Comparison of ENCODE assay signal across 3 worm cellular contexts in genomic region chrIV:7754114-7754513, ce11.
TF ChIP-seq lines count a peak whose summit lies in the region.

No protein-coding gene starts in this region.

TF ChIP-seq in whole organism, L4 larva, 104 proteins besides CTCF, POLR2A, EP300 and RAD21:
- peak; percentile 94 for TF ChIP-seq set-16 (GFP tag; IDR thresholded peaks at IDR 0.05; lab: Robert Waterston, UW)
- no peak for TF ChIP-seq ces-1 (GFP tag; optimal IDR thresholded peaks at IDR 0.05; lab: Kevin White, UChicago)
- TF ChIP-seq spr-3 (GFP tag; optimal IDR thresholded peaks at IDR 0.05; lab: Kevin White, UChicago): peak; percentile 28
- no peak for TF ChIP-seq mdt-29 (GFP tag; IDR thresholded peaks at IDR 0.05; lab: Robert Waterston, UW)
- TF ChIP-seq Y48G9A.11 (GFP tag; IDR thresholded peaks at IDR 0.05; lab: Robert Waterston, UW): no peak
- TF ChIP-seq nhr-111 (GFP tag; optimal IDR thresholded peaks at IDR 0.05; lab: Kevin White, UChicago): no peak
- TF ChIP-seq F49E8.2 (tag; optimal IDR thresholded peaks at IDR 0.05; lab: Kevin White, UChicago; ENCODE audit: borderline replicate concordance): no peak
- 0 out of 2 replicates have a peak, but pooled peaks have one; percentile 47 for TF ChIP-seq T26A8.4 (GFP tag; IDR thresholded peaks at IDR 0.05; lab: Robert Waterston, UW)
- no peak for TF ChIP-seq zfp-2 (tag; optimal IDR thresholded peaks at IDR 0.05; lab: Kevin White, UChicago)
- TF ChIP-seq cey-2 (tag; optimal IDR thresholded peaks at IDR 0.05; lab: Kevin White, UChicago; ENCODE audit: borderline replicate concordance, insufficient read depth): no peak
- peak; percentile 76 for TF ChIP-seq egl-43 (GFP tag; IDR thresholded peaks at IDR 0.05; lab: Robert Waterston, UW)
- TF ChIP-seq ceh-62 (tag; optimal IDR thresholded peaks at IDR 0.05; lab: Kevin White, UChicago): no peak
- TF ChIP-seq aha-1 (tag; lab: Kevin White, UChicago): peak; percentile 21
- 0 out of 4 replicates have a peak, but pooled peaks of 1 of the 2 experiments have one; percentile 45 for TF ChIP-seq madf-5 (GFP tag; IDR thresholded peaks at IDR 0.05; lab: Robert Waterston, UW)
- TF ChIP-seq ZK337.2 (GFP tag; IDR thresholded peaks at IDR 0.05; lab: Robert Waterston, UW): no peak
- TF ChIP-seq nhr-41 (GFP tag; IDR thresholded peaks at IDR 0.05; lab: Robert Waterston, UW): no peak

TF ChIP-seq in whole organism, late embryonic, 69 proteins besides CTCF, POLR2A, EP300 and RAD21:
- TF ChIP-seq hlh-6 (tag; optimal IDR thresholded peaks at IDR 0.05; lab: Kevin White, UChicago): no peak
- peak; percentile 56 for TF ChIP-seq mec-3 (tag; optimal IDR thresholded peaks at IDR 0.05; lab: Kevin White, UChicago; ENCODE audit: borderline replicate concordance)
TF ChIP-seq in whole organism, late embryonic: peak in this region for 1.

TF ChIP-seq in whole organism, young adult, 124 proteins besides CTCF, POLR2A, EP300 and RAD21:
- TF ChIP-seq egrh-3 (GFP tag; IDR thresholded peaks at IDR 0.05; lab: Robert Waterston, UW) (peak; percentile 75; the same call in 1 of the 2 replicates), D2030.7 (GFP tag; IDR thresholded peaks at IDR 0.05; lab: Robert Waterston, UW) (no peak), hlh-12 (tag; optimal IDR thresholded peaks at IDR 0.05; lab: Kevin White, UChicago) (no peak), ceh-100 (GFP tag; IDR thresholded peaks at IDR 0.05; lab: Robert Waterston, UW) (no peak), ceh-79 (tag; optimal IDR thresholded peaks at IDR 0.05; lab: Kevin White, UChicago) (no peak)
